Fruit fly (Drosophila melanogaster): ENCODE results near the gene CG10616.
A peak's percentile ranks its signal among the peaks of the same experiment; 100 is the strongest.

The CG10616 gene

DNA sequence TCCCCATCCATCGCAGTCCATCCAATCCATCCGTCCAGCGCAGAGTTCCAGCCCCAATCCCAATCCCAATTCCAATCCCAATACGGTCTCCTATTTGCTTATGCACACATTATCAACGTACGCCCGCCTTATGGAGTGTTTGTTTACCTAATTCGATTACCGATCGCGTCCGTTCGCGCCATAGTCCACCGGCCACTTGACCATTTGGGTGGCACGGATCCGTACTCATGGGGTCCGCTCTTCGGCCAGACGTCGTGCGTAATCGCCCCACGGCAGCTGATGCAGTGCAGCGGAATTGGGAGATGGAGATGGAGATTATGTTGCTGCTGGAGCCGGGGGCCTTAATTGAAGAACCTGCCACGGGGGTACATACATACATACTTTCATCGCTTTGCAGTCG, 1.0 kb upstream of the CG10616 start:
- no peak for TF ChIP-seq CG17801 (GFP tag; optimal IDR thresholded peaks at IDR 0.05; ENCODE audit: partially characterized antibody)

dm6 chr3L:12478229-12478628, 6.7 kb downstream of the CG10616 start:
- no peak for TF ChIP-seq CG17801 (GFP tag; optimal IDR thresholded peaks at IDR 0.05; ENCODE audit: partially characterized antibody)

- no peak for TF ChIP-seq CG17801 (GFP tag; optimal IDR thresholded peaks at IDR 0.05; ENCODE audit: partially characterized antibody)
These were observed 10.7 kb downstream of the CG10616 start, which contains the start of gene CG33725 for dm6 chr3L:12482246-12482645. Gene CG33725, plus strand, starts transcription at chr3L:12482609.

dm6 chr3L:12482917-12483316, 11.4 kb downstream of the CG10616 start:
- TF ChIP-seq CG17801 (GFP tag; optimal IDR thresholded peaks at IDR 0.05; ENCODE audit: partially characterized antibody) = peak; percentile 17

- TF ChIP-seq CG17801 (GFP tag; optimal IDR thresholded peaks at IDR 0.05; ENCODE audit: partially characterized antibody) = no peak
These were observed 12.9 kb downstream of the CG10616 start for dm6 chr3L:12484464-12484863.

DNA sequence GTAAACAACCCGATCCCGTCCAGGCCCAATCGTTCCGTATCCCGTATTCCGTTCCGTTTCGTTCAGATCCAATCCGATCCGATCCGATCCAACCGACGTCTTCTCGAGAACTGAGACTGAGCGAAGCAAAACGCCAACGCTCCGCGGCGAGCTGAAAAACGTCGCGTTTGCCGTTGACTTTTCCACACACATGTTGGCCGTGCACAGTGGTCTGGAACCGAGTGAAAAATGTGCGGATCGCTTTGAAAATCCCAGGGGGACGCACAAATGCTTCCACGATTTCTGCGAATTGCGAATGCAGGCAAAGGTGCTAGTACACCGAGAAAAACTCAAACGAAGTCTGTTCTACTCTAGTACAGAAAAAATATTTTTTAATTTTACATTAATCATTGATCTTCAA, 13.4 kb downstream of the CG10616 start, which contains the start of gene CG10663:
Gene CG10663, minus strand, starts transcription at position 88 of the 400 bp plus-strand sequence.
- no peak for TF ChIP-seq CG17801 (GFP tag; optimal IDR thresholded peaks at IDR 0.05; ENCODE audit: partially characterized antibody)

DNA sequence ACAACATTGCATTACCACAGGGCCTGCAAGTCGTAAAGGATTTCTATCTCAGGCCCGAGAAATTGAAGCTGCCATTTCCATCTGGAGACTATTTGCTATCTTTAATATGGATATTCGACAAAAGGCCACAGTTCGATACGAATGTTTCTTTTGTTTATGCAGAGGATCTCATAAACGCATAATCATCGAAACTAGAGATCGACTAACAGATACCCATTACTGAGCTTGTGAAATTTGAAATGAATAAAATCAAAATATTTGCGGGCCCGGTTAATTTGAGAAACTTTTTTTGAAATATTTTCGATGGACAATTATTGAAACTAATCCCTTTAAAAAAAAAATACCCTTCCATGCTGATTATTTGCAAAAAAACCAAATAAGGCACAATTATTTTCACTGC, 14.6 kb downstream of the CG10616 start:
- no peak for TF ChIP-seq CG17801 (GFP tag; optimal IDR thresholded peaks at IDR 0.05; ENCODE audit: partially characterized antibody)

DNA sequence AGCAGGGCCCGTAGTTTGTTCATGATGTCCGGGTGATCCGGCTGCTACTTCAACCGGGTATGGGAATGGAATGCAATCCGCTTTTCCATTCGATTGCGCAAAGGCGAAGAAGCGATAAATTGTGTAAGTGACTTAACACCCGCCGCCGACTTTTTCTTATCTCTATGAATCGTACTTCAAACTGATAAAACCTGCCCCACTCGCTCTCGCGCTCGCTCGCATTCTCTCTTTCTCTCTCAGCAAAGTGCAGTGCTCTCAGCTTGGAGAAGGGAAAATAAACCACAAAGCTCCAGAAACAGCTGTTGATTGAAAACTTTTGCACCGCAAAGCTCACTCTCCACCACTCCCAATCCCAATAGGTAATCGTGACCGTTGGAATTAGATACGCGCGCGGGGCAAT, 18.4 kb downstream of the CG10616 start:
- no peak for TF ChIP-seq CG17801 (GFP tag; optimal IDR thresholded peaks at IDR 0.05; ENCODE audit: partially characterized antibody)

- TF ChIP-seq CG17801 (GFP tag; optimal IDR thresholded peaks at IDR 0.05; ENCODE audit: partially characterized antibody) = peak; percentile 86
These were observed 19.0 kb downstream of the CG10616 start, which contains the start of gene CG10660 for dm6 chr3L:12490418-12491035. Gene CG10660, minus strand, starts transcription at chr3L:12490676.

DNA sequence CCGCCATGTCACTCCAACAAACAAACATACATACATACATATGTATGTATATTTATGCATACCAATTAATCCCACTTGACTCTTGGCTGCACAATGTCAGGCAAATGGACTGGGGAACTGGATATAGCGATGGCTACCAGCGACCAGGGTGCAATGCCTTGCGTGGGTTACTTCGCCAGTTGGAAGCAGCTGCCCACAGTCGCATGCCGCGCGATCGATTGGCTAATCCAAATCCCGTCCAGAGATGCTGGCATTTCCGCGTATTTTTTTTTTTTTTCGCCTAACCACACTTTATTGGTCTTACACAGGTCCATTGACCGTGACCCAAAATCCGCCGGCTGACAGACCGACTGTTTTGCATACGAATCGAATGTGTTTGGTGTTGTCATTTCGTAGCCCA, 22.7 kb downstream of the CG10616 start:
- no peak for TF ChIP-seq CG17801 (GFP tag; optimal IDR thresholded peaks at IDR 0.05; ENCODE audit: partially characterized antibody)

DNA sequence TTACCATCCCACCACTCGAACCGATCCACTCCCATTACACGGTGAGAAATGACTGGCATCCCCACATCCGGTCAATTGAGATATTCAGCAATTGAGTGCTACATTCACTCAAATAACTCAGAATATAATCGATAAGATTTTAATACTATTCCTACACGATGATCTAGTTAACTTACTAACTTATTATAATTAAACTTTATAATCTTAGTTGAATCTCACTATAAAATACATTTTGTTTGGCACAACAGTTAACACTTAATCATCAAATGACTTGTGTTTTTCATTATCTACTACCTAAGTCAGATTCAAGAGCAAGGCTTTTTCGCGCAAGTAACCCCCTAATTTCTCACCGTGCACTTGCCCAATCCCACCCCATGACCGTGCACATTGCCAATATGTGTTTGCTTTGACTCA, 23.8 kb downstream of the CG10616 start:
- no peak for TF ChIP-seq CG17801 (GFP tag; optimal IDR thresholded peaks at IDR 0.05; ENCODE audit: partially characterized antibody)

- no peak for TF ChIP-seq CG17801 (GFP tag; optimal IDR thresholded peaks at IDR 0.05; ENCODE audit: partially characterized antibody)
These were observed 25.2 kb downstream of the CG10616 start, which contains the start of gene CG10657 for dm6 chr3L:12496428-12497344. Gene CG10657, minus strand, starts transcription at chr3L:12497216.

dm6 chr3L:12501249-12501648, 29.7 kb downstream of the CG10616 start, which contains the start of the genes CG10638 and CG10681:
Gene CG10638, minus strand, starts transcription at chr3L:12501311.
Gene CG10681, plus strand, starts transcription at chr3L:12501513.
- peak; percentile 80 for TF ChIP-seq CG17801 (GFP tag; optimal IDR thresholded peaks at IDR 0.05; ENCODE audit: partially characterized antibody)

DNA sequence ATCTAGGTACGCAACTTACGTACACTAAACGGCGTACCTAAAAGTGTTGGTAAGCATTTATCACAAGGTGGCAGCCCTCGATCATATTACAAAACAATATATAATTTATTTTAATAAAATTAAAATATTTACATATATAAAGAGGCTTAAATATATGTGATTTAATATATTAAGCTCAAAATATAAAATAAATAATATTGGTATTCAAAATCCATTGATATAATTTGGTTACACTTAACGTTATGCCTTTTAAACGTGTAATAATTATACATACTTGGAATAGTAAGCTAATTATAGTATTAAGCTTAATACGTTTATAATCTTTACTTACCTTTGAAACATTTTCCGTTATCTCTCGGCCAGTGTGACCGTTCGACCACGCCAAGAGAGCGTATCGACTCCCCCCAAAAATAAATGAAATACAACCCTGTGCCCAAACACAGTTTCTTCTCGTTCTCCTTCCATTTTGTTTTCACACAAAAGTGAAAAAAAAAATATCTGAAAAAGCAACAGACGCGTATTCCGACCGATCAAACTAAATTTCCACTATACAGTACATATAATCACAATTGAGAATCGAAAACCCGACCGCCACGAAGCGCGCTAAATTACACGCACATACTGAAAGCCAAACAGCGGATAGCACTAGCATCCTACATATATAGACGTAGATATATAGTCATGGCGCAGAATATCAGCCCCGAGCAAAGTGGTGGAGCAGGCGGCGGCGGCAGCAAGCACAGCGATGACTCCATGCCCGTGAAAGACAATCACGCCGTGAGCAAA, 32.5 kb downstream of the CG10616 start, which contains the start of the genes CG10646 and vih:
Gene CG10646, minus strand, starts transcription at position 30 of the 786 bp plus-strand sequence.
Gene vih, plus strand, starts transcription at position 428 of the 786 bp plus-strand sequence.
- TF ChIP-seq CG17801 (GFP tag; optimal IDR thresholded peaks at IDR 0.05; ENCODE audit: partially characterized antibody) = peak; percentile 35

dm6 chr3L:12505990-12506389, 34.5 kb downstream of the CG10616 start:
- TF ChIP-seq CG17801 (GFP tag; optimal IDR thresholded peaks at IDR 0.05; ENCODE audit: partially characterized antibody) = no peak
